Worm (Caenorhabditis elegans) whole organism, early embryonic: Measurements from ENCODE around the gene ilc-17.1.

ENCODE experiments used
- aly-1 ChIP-seq: sonication (generic microtip); optimal IDR thresholded peaks from 2 replicates; lab custom pipeline; 2016; ENCODE audit warnings: missing genetic modification characterization, missing compliant biosample characterization
- ama-1 ChIP-seq: fragments of 150-350 bp; optimal IDR thresholded peaks from 2 replicates; lab custom pipeline; 2014
- ceh-13 ChIP-seq: fragments of 200-800 bp; sonication (Bioruptor generic); optimal IDR thresholded peaks from 2 replicates; lab custom pipeline; 2018; ENCODE audit warnings: mild to moderate bottlenecking, missing genetic modification characterization, missing compliant biosample characterization
- flt-1 ChIP-seq: fragments of 200-800 bp; sonication (Bioruptor generic); IDR thresholded peaks from 2 replicates; pipeline ENCODE4 v1.3.6; 2022; ENCODE audit warnings: missing genetic modification characterization, missing compliant biosample characterization
- hmbx-1 ChIP-seq: sonication (generic microtip); optimal IDR thresholded peaks from 2 replicates; lab custom pipeline; 2016; ENCODE audit warnings: mild to moderate bottlenecking, missing genetic modification characterization, missing compliant biosample characterization
- hmg-4 ChIP-seq: fragments of 200-800 bp; sonication (Bioruptor generic); optimal IDR thresholded peaks from 2 replicates; lab custom pipeline; 2018; ENCODE audit warnings: mild to moderate bottlenecking, missing genetic modification characterization, missing compliant biosample characterization
- pes-1 ChIP-seq: fragments of 200-800 bp; sonication (Bioruptor generic); IDR thresholded peaks from 2 replicates; pipeline ENCODE4 v1.3.6; 2022; ENCODE audit warnings: missing genetic modification reagents, missing genetic modification characterization, missing compliant biosample characterization
- scrt-1 ChIP-seq: fragments of 200-800 bp; sonication (Bioruptor generic); IDR thresholded peaks from 2 replicates; pipeline ENCODE4 v1.3.6; 2022; ENCODE audit warnings: missing genetic modification characterization, missing compliant biosample characterization
- sea-1 ChIP-seq: fragments of 200-800 bp; sonication (Bioruptor generic); conservative IDR thresholded peaks from 2 replicates; pipeline ENCODE4 v1.3.6; 2022; ENCODE audit warnings: missing genetic modification characterization, missing compliant biosample characterization
- tbx-37 ChIP-seq: fragments of 200-800 bp; sonication (Bioruptor generic); conservative IDR thresholded peaks from 2 replicates; pipeline ENCODE4 v1.3.6; 2022; ENCODE audit warnings: missing genetic modification reagents, missing genetic modification characterization, missing compliant biosample characterization

DNA sequence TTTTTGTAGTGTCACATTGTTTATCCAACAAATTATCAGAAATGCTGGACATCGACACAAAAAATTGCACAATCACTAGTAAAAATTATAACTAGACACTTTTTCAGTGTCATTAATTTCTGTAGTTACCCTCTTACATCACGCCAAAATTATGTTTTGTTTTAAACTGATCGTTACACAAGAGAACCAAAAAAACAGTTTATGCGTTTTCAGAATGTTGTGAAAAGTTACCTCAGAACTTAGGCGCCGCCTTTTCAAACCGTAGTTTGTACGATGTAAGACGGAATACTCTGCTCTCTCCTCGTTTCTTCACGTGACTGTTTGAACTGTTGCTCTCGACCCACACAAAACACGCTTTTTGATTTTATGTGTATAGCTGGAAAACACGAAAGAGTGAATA is 31.1 kb downstream of the ilc-17.1 start, which contains the start of gene pgp-13:
- TF ChIP-seq ama-1 (no peak), pes-1 (GFP tag; lab: Robert Waterston, UW) (no peak), hmg-4 (GFP tag; lab: Kevin White, UChicago) (no peak), aly-1 (tag; lab: Kevin White, UChicago) (no peak), scrt-1 (GFP tag; lab: Robert Waterston, UW) (no peak), flt-1 (GFP tag; lab: Robert Waterston, UW) (no peak), ceh-13 (GFP tag; lab: Kevin White, UChicago) (no peak), tbx-37 (GFP tag; lab: Robert Waterston, UW) (no peak), sea-1 (GFP tag; lab: Robert Waterston, UW) (no peak), hmbx-1 (tag; lab: Kevin White, UChicago) (no peak)
